Worm (Caenorhabditis elegans) whole organism, L1 larva: ENCODE results near the gene rsp-4.

Source experiments
- ama-1 ChIP-seq: fragments of 150-350 bp; optimal IDR thresholded peaks from 2 replicates; lab custom pipeline; 2014
- blmp-1 ChIP-seq: fragments of 150-350 bp; optimal IDR thresholded peaks from 2 replicates; lab custom pipeline; 2014; ENCODE audit warnings: missing biosample characterization, missing genetic modification characterization
- ets-5 ChIP-seq: fragments of 200-800 bp; sonication (Bioruptor generic); IDR thresholded peaks from 2 replicates; pipeline ENCODE4 v1.3.6; 2022; ENCODE audit warnings: missing genetic modification characterization, missing compliant biosample characterization
- fkh-10 ChIP-seq: sonication (generic microtip); optimal IDR thresholded peaks from 2 replicates; lab custom pipeline; 2017; ENCODE audit warnings: missing biosample characterization, missing genetic modification reagents, missing genetic modification characterization
- jun-1 ChIP-seq: fragments of 150-350 bp; optimal IDR thresholded peaks from 2 replicates; lab custom pipeline; 2014; ENCODE audit warnings: missing biosample characterization, missing genetic modification reagents, missing genetic modification characterization
- lsy-2 ChIP-seq, 2 experiments: fragments of 150-350 bp; optimal IDR thresholded peaks; 2 replicates each; lab custom pipeline; 2014; ENCODE audit warnings: missing biosample characterization in 2 of 2, missing genetic modification characterization in 2 of 2
- nhr-12 ChIP-seq: sonication (generic microtip); optimal IDR thresholded peaks from 2 replicates; lab custom pipeline; 2017; ENCODE audit warnings: missing biosample characterization, missing genetic modification characterization
- nhr-77 ChIP-seq: fragments of 150-350 bp; optimal IDR thresholded peaks from 2 replicates; lab custom pipeline; 2014; ENCODE audit warnings: missing biosample characterization, missing genetic modification characterization
- pqm-1 ChIP-seq: sonication (generic microtip); optimal IDR thresholded peaks from 3 replicates; lab custom pipeline; 2017; ENCODE audit warnings: missing biosample characterization, missing genetic modification characterization
- zip-4 ChIP-seq: fragments of 200-800 bp; sonication (Bioruptor generic); optimal IDR thresholded peaks from 2 replicates; lab custom pipeline; 2018; ENCODE audit warnings: mild to moderate bottlenecking, missing genetic modification characterization, moderate library complexity, missing compliant biosample characterization
- ztf-4 ChIP-seq: fragments of 150-350 bp; optimal IDR thresholded peaks from 2 replicates; lab custom pipeline; 2014; ENCODE audit warnings: missing biosample characterization, missing genetic modification characterization

DNA sequence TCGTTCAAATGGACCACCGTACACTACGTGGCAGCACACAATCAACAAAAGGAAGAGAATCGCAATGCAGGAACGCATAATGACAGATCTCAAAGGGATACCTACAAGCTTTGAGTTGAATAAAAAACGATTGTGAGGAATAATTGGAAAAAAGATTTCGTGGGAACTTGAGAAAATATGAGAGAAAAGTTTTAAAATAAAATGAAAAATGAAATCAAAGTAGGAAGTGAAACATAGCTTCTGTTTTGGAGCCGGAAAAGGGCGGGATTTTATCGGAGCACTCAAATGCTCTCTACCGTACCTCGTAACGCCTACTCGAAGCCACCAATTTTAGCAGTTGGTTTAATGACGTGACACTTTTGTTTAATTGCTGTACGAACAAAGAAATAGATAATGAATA lies 43.9 kb downstream of the rsp-4 start, which contains the start of gene F09E5.14:
- TF ChIP-seq fkh-10 (GFP tag; lab: Kevin White, UChicago) (no peak), pqm-1 (tag; lab: Kevin White, UChicago) (no peak), ets-5 (GFP tag; lab: Robert Waterston, UW) (no peak), ama-1 (lab: Kevin White, UChicago) (no peak), zip-4 (GFP tag; lab: Kevin White, UChicago) (no peak), lsy-2 (tag; optimal IDR thresholded peaks at IDR 0.05; lab: Kevin White, UChicago) (no peak), blmp-1 (tag; lab: Kevin White, UChicago) (no peak), nhr-77 (tag; lab: Kevin White, UChicago) (no peak), jun-1 (no peak), nhr-12 (no peak), ztf-4 (tag; lab: Kevin White, UChicago) (no peak)
